Worm (Caenorhabditis elegans) whole organism, L1 larva: ENCODE results near the gene dmsr-8.

Experiments
- aly-2 ChIP-seq: fragments of 150-350 bp; optimal IDR thresholded peaks from 2 replicates; lab custom pipeline; 2014; ENCODE audit warnings: missing biosample characterization, missing genetic modification characterization
- nhr-11 ChIP-seq: fragments of 150-350 bp; optimal IDR thresholded peaks from 2 replicates; lab custom pipeline; 2014; ENCODE audit warnings: missing biosample characterization, missing genetic modification characterization
- nhr-90 ChIP-seq: sonication (generic microtip); optimal IDR thresholded peaks from 2 replicates; lab custom pipeline; 2016; ENCODE audit warnings: mild to moderate bottlenecking, missing genetic modification characterization, missing compliant biosample characterization; ENCODE audit not compliant: poor library complexity

- TF ChIP-seq nhr-11 (tag; lab: Kevin White, UChicago) (no peak), aly-2 (tag; lab: Kevin White, UChicago) (no peak), nhr-90 (no peak)
Measured at ce11 chrV:10555239-10555638, 41.1 kb upstream of the dmsr-8 start, which contains the start of gene F32G8.3.
